Worm (Caenorhabditis elegans): ENCODE results near the gene srz-70.

- no peak for TF ChIP-seq nhr-237 (tag; optimal IDR thresholded peaks at IDR 0.05)
- no peak for TF ChIP-seq nhr-11 (tag; optimal IDR thresholded peaks at IDR 0.05)
- TF ChIP-seq skn-1 (tag; optimal IDR thresholded peaks at IDR 0.05), result no peak
- no peak for TF ChIP-seq zag-1 (tag; optimal IDR thresholded peaks at IDR 0.05)
- no peak for TF ChIP-seq ceh-16 (tag; optimal IDR thresholded peaks at IDR 0.05)
- no peak for TF ChIP-seq fkh-10 (GFP tag; optimal IDR thresholded peaks at IDR 0.05)
- TF ChIP-seq ztf-11 (tag; optimal IDR thresholded peaks at IDR 0.05), result no peak
- TF ChIP-seq elt-3 (tag; optimal IDR thresholded peaks at IDR 0.05), result no peak
- no peak for TF ChIP-seq egl-27 (tag; optimal IDR thresholded peaks at IDR 0.05)
- TF ChIP-seq nhr-12 (tag; optimal IDR thresholded peaks at IDR 0.05), result no peak
- no peak for TF ChIP-seq unc-62 (GFP tag; optimal IDR thresholded peaks at IDR 0.05)
- TF ChIP-seq pha-4 (tag; optimal IDR thresholded peaks at IDR 0.05), result no peak
- no peak for TF ChIP-seq ceh-82 (tag; optimal IDR thresholded peaks at IDR 0.05)
Measured at ce11 chrIV:3526831-3527404, 48.1 kb upstream of the srz-70 start, which contains the start of gene M57.2.
